Worm (Caenorhabditis elegans) whole organism, L3 larva: ENCODE results near the gene sto-2.

Experiments
- R02D3.7 ChIP-seq: fragments of 150-350 bp; optimal IDR thresholded peaks from 2 replicates; lab custom pipeline; 2014; ENCODE audit warnings: missing biosample characterization, missing genetic modification characterization
- ZK546.5 ChIP-seq: sonication (generic microtip); optimal IDR thresholded peaks from 2 replicates; lab custom pipeline; 2017; ENCODE audit warnings: missing biosample characterization, missing genetic modification characterization
- aly-2 ChIP-seq: fragments of 150-350 bp; optimal IDR thresholded peaks from 2 replicates; lab custom pipeline; 2014; ENCODE audit warnings: missing biosample characterization, missing genetic modification characterization
- ceh-16 ChIP-seq: sonication (generic microtip); optimal IDR thresholded peaks from 2 replicates; lab custom pipeline; 2017; ENCODE audit warnings: missing biosample characterization, missing genetic modification characterization
- daf-12 ChIP-seq: fragments of 150-350 bp; optimal IDR thresholded peaks from 2 replicates; lab custom pipeline; 2014; ENCODE audit warnings: missing biosample characterization, missing genetic modification reagents, missing genetic modification characterization
- egl-5 ChIP-seq: fragments of 150-350 bp; optimal IDR thresholded peaks from 2 replicates; lab custom pipeline; 2017; ENCODE audit warnings: missing biosample characterization, missing genetic modification reagents, missing genetic modification characterization, inconsistent platforms
- elt-2 ChIP-seq: sonication (generic microtip); optimal IDR thresholded peaks from 2 replicates; lab custom pipeline; 2016; ENCODE audit warnings: missing genetic modification reagents, mild to moderate bottlenecking, missing genetic modification characterization, missing compliant biosample characterization
- fkh-2 ChIP-seq: fragments of 150-350 bp; optimal IDR thresholded peaks from 2 replicates; lab custom pipeline; 2014; ENCODE audit warnings: missing biosample characterization, missing genetic modification reagents, missing genetic modification characterization
- hmg-11 ChIP-seq: sonication (generic microtip); optimal IDR thresholded peaks from 2 replicates; lab custom pipeline; 2016; ENCODE audit warnings: missing genetic modification characterization, missing compliant biosample characterization
- jun-1 ChIP-seq: fragments of 150-350 bp; optimal IDR thresholded peaks from 2 replicates; lab custom pipeline; 2014; ENCODE audit warnings: missing biosample characterization, missing genetic modification reagents, missing genetic modification characterization
- lin-15B ChIP-seq: fragments of 150-350 bp; optimal IDR thresholded peaks from 2 replicates; lab custom pipeline; 2014; ENCODE audit warnings: missing biosample characterization, missing genetic modification characterization
- lin-39 ChIP-seq: fragments of 150-350 bp; optimal IDR thresholded peaks from 2 replicates; lab custom pipeline; 2018; ENCODE audit warnings: missing biosample characterization, missing genetic modification reagents, missing genetic modification characterization
- nfya-1 ChIP-seq: sonication (generic microtip); optimal IDR thresholded peaks from 2 replicates; lab custom pipeline; 2017; ENCODE audit warnings: missing genetic modification characterization, mild to moderate bottlenecking, missing compliant biosample characterization, antibody characterized with exemption, moderate library complexity; ENCODE audit not compliant: insufficient read depth
- nhr-23 ChIP-seq: fragments of 150-350 bp; optimal IDR thresholded peaks from 2 replicates; lab custom pipeline; 2014; ENCODE audit warnings: missing biosample characterization, missing genetic modification reagents, missing genetic modification characterization
- nhr-25 ChIP-seq: sonication (generic microtip); optimal IDR thresholded peaks from 2 replicates; lab custom pipeline; 2017; ENCODE audit warnings: missing biosample characterization, missing genetic modification characterization
- nhr-28 ChIP-seq: fragments of 150-350 bp; optimal IDR thresholded peaks from 2 replicates; lab custom pipeline; 2014; ENCODE audit warnings: missing biosample characterization, missing genetic modification characterization
- nhr-43 ChIP-seq: sonication (generic microtip); optimal IDR thresholded peaks from 2 replicates; lab custom pipeline; 2016; ENCODE audit warnings: mild to moderate bottlenecking, missing genetic modification characterization, missing compliant biosample characterization; ENCODE audit not compliant: poor library complexity, severe bottlenecking
- nhr-67 ChIP-seq: fragments of 150-350 bp; optimal IDR thresholded peaks from 2 replicates; lab custom pipeline; 2014; ENCODE audit warnings: missing biosample characterization, missing genetic modification characterization
- pha-4 ChIP-seq: fragments of 150-350 bp; optimal IDR thresholded peaks from 2 replicates; lab custom pipeline; 2014; ENCODE audit warnings: missing biosample characterization, missing genetic modification reagents, missing genetic modification characterization
- pqm-1 ChIP-seq: fragments of 150-350 bp; optimal IDR thresholded peaks from 2 replicates; lab custom pipeline; 2017; ENCODE audit warnings: missing biosample characterization, missing genetic modification characterization, inconsistent platforms
- sea-2 ChIP-seq: fragments of 150-350 bp; sonication (generic microtip); optimal IDR thresholded peaks from 4 replicates; lab custom pipeline; 2014; ENCODE audit warnings: missing biosample characterization, missing genetic modification reagents, missing genetic modification characterization
- skn-1 ChIP-seq: fragments of 150-350 bp; optimal IDR thresholded peaks from 2 replicates; lab custom pipeline; 2014; ENCODE audit warnings: missing biosample characterization, missing genetic modification characterization
- snpc-4 ChIP-seq: fragments of 150-350 bp; optimal IDR thresholded peaks from 2 replicates; lab custom pipeline; 2014; ENCODE audit warnings: missing biosample characterization, missing genetic modification characterization
- unc-39 ChIP-seq: sonication (generic microtip); optimal IDR thresholded peaks from 4 replicates; lab custom pipeline; 2017; ENCODE audit warnings: missing biosample characterization, missing genetic modification characterization
- unc-62 ChIP-seq: fragments of 150-350 bp; sonication (generic microtip); optimal IDR thresholded peaks from 4 replicates; lab custom pipeline; 2014; ENCODE audit warnings: missing biosample characterization, missing genetic modification reagents, missing genetic modification characterization
- zag-1 ChIP-seq: fragments of 150-350 bp; optimal IDR thresholded peaks from 2 replicates; lab custom pipeline; 2014; ENCODE audit warnings: missing biosample characterization, missing genetic modification characterization
- ztf-11 ChIP-seq: fragments of 150-350 bp; optimal IDR thresholded peaks from 2 replicates; lab custom pipeline; 2014; ENCODE audit warnings: missing biosample characterization, missing genetic modification characterization

Gene sto-2

ce11 chrX:5365437-5365836 is 42.2 kb upstream of the sto-2 start, which contains the start of gene F35C8.5:
TSS of gene F35C8.5 (plus strand) at chrX:5365813.
- peak; percentile 57 for TF ChIP-seq elt-2
- TF ChIP-seq nhr-67 (tag; lab: Kevin White, UChicago): no peak
- TF ChIP-seq pha-4: peak; percentile 16
- TF ChIP-seq lin-15B (tag; lab: Kevin White, UChicago): no peak
- TF ChIP-seq egl-5 (tag; lab: Kevin White, UChicago): no peak
- peak; percentile 68 for TF ChIP-seq pqm-1 (tag; lab: Kevin White, UChicago)
- no peak for TF ChIP-seq ceh-16 (tag; lab: Kevin White, UChicago)
- no peak for TF ChIP-seq aly-2 (tag; lab: Kevin White, UChicago)
- TF ChIP-seq unc-39: no peak
- no peak for TF ChIP-seq nhr-23 (tag; lab: Kevin White, UChicago)

ce11 chrX:5364222-5364621 is 41.0 kb upstream of the sto-2 start, which contains the start of gene chtl-1:
TSS of gene chtl-1 (minus strand) at chrX:5364322.
- TF ChIP-seq R02D3.7 (tag; lab: Kevin White, UChicago) (no peak), nfya-1 (tag; lab: Kevin White, UChicago) (no peak), ztf-11 (no peak), nhr-43 (tag; lab: Kevin White, UChicago) (no peak), nhr-28 (tag; lab: Kevin White, UChicago) (no peak), pha-4 (peak; percentile 34)

- TF ChIP-seq nfya-1 (tag; lab: Kevin White, UChicago) (no peak), nhr-67 (tag; lab: Kevin White, UChicago) (no peak), egl-5 (tag; lab: Kevin White, UChicago) (no peak), pha-4 (peak; percentile 17), pqm-1 (tag; lab: Kevin White, UChicago) (no peak), lin-39 (no peak), snpc-4 (no peak), R02D3.7 (tag; lab: Kevin White, UChicago) (no peak)
These were observed 37.5 kb upstream of the sto-2 start for ce11 chrX:5360682-5361081.

ce11 chrX:5355253-5355652 is 32.1 kb upstream of the sto-2 start:
- TF ChIP-seq ztf-11 (no peak), aly-2 (tag; lab: Kevin White, UChicago) (no peak), unc-62 (GFP tag; lab: Kevin White, UChicago) (no peak), nhr-25 (tag; lab: Kevin White, UChicago) (peak; percentile 68), ZK546.5 (tag; lab: Kevin White, UChicago) (no peak), lin-39 (peak; percentile 73), pha-4 (peak; percentile 76), nfya-1 (tag; lab: Kevin White, UChicago) (peak; percentile 4), jun-1 (tag; lab: Kevin White, UChicago) (peak; percentile 40), elt-2 (peak; percentile 81), nhr-67 (tag; lab: Kevin White, UChicago) (no peak), pqm-1 (tag; lab: Kevin White, UChicago) (no peak), sea-2 (GFP tag; lab: Kevin White, UChicago) (no peak), unc-39 (no peak), zag-1 (tag; lab: Kevin White, UChicago) (no peak), daf-12 (tag; lab: Kevin White, UChicago) (no peak), R02D3.7 (tag; lab: Kevin White, UChicago) (no peak), skn-1 (tag; lab: Kevin White, UChicago) (peak; percentile 18)

DNA sequence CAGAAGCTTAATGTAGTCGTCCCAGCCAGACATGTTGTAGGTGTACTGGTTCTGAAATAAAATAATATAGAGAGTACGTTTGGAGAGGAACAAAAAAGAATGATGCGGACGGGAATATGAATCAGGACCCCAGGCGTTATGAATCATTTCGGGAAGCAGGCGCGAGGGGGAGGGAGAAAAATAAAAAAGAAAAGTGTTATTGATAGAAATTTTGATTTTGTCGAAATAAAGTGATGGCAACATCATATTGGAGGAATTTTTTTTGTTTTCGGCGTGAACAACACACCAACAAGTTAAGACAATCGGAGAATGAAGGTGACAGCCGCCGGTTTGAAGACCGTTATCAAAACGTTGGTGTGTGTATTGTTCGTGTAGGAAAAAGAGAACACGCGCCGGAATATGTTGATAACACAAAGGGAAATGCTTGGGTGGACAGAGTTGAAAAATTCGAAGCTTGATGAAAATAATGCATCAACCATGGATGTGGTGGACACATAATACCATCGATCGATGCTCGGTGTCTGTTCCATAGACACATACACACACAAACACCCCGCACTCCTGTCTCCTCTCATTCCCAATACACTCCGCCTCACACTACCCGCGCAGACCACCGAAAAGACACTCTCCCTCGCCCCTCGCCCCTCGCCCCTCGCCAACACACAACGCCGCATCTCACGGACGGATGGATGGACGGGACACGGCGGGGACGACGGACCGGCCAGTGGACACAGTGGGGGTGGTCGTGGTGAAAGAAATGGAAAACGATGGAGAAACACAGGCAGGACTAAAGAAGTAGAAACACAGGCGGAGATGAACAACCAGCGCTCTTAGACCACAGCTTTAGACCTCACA is 31.1 kb upstream of the sto-2 start, which contains the start of gene pfn-2:
Gene pfn-2, minus strand, starts transcription at position 51 of the 855 bp plus-strand sequence.
- TF ChIP-seq lin-39: peak; percentile 60
- TF ChIP-seq nfya-1 (tag; lab: Kevin White, UChicago): peak; percentile 40
- peak; percentile 63 for TF ChIP-seq elt-2
- no peak for TF ChIP-seq lin-15B (tag; lab: Kevin White, UChicago)
- no peak for TF ChIP-seq fkh-2 (tag; lab: Kevin White, UChicago)
- peak; percentile 7 for TF ChIP-seq skn-1 (tag; lab: Kevin White, UChicago)
- peak; percentile 50 for TF ChIP-seq hmg-11 (tag; lab: Kevin White, UChicago)
- TF ChIP-seq, all 47 proteins: peak for 5
